Worm (Caenorhabditis elegans): ENCODE data around the gene F28A12.3.
A peak's percentile ranks its signal among the peaks of the same experiment; 100 is the strongest.

DNA sequence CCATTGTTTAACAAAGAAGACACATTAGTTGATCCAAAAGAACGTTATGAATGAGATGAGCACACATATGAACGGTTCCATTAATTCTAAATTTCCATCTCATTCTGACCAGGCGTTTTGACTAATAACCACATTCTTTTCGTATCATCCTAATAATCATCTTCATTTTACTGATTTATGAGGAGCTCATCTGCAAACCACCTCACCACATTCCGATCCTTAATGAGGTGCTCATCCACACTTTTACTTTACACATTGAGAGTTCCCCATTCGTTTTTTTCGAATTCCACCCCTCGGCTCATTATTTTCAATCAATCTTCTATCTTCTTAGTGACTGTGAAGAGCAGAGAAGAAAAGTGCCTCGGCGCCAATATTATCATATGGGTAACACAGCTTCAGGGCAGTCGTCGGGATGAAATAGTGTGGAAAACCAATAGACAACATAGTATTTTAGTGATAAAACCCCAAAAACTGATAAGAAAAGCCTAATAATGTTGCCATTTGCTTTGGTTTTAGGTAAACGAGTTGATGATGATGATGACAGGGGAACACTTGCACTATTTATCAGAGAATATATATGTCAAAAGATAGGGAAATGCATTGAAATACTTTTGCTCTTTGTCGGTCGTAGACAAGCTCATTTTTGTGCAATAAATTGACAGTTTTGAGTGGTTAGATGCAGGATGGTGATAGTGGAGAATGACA, 10.0 kb upstream of the F28A12.3 start:
- TF ChIP-seq zim-3 (tag; optimal IDR thresholded peaks at IDR 0.05) (no peak), Y67H2A.10 (GFP tag; conservative IDR thresholded peaks at IDR 0.05) (no peak), nhr-120 (GFP tag; IDR thresholded peaks at IDR 0.05) (no peak), sea-2 (GFP tag; IDR thresholded peaks at IDR 0.05) (no peak), unc-130 (GFP tag; optimal IDR thresholded peaks at IDR 0.05) (no peak), egl-44 (GFP tag; IDR thresholded peaks at IDR 0.05) (peak; percentile 60; the same call in 1 of the 2 replicates), D2030.7 (GFP tag; IDR thresholded peaks at IDR 0.05) (no peak)
